Fruit fly (Drosophila melanogaster) whole organism, embryonic: Measurements from ENCODE around the gene Cpr30B.
A peak's percentile ranks its signal among the peaks of the same experiment; 100 is the strongest.

Experiments
- Adf1 ChIP-seq: fragments of 200-800 bp; sonication (Bioruptor generic); IDR thresholded peaks from 2 replicates; pipeline ENCODE4 v1.3.6; 2022; ENCODE audit warnings: missing biosample characterization, missing genetic modification characterization
- CG10366 ChIP-seq: fragments of 200-800 bp; sonication (Bioruptor generic); IDR thresholded peaks from 2 replicates; pipeline ENCODE4 v1.3.6; 2022; ENCODE audit warnings: missing biosample characterization, missing genetic modification characterization
- CG12155 ChIP-seq: fragments of 200-800 bp; sonication (Bioruptor generic); optimal IDR thresholded peaks from 3 replicates; lab custom pipeline; 2016; ENCODE audit warnings: missing biosample characterization, missing genetic modification characterization
- CG14965 ChIP-seq: fragments of 200-800 bp; sonication (Bioruptor generic); optimal IDR thresholded peaks from 2 replicates; lab custom pipeline; 2016; ENCODE audit warnings: missing biosample characterization, missing genetic modification characterization, borderline replicate concordance
- CG16813 ChIP-seq: fragments of 200-800 bp; sonication (Bioruptor generic); IDR thresholded peaks from 3 replicates; pipeline ENCODE4 v1.3.6; 2022; ENCODE audit warnings: missing biosample characterization, missing genetic modification characterization; ENCODE audit not compliant: partially characterized antibody
- CG17568 ChIP-seq: fragments of 200-800 bp; sonication (Bioruptor generic); optimal IDR thresholded peaks from 2 replicates; lab custom pipeline; 2018; ENCODE audit warnings: missing biosample characterization, mild to moderate bottlenecking, missing genetic modification characterization, moderate library complexity
- CG3163 ChIP-seq: fragments of 200-800 bp; sonication (Bioruptor generic); optimal IDR thresholded peaks from 3 replicates; lab custom pipeline; 2016; ENCODE audit warnings: missing biosample characterization, missing genetic modification characterization
- CG3281 ChIP-seq: fragments of 200-800 bp; sonication (Bioruptor generic); optimal IDR thresholded peaks from 3 replicates; lab custom pipeline; 2017; ENCODE audit warnings: missing biosample characterization, mild to moderate bottlenecking, missing genetic modification characterization
- CG34224 ChIP-seq: fragments of 200-800 bp; sonication (Bioruptor generic); IDR thresholded peaks from 3 replicates; pipeline ENCODE4 v1.3.6; 2022; ENCODE audit warnings: missing biosample characterization, missing genetic modification characterization; ENCODE audit not compliant: partially characterized antibody
- CG34376 ChIP-seq: fragments of 200-800 bp; sonication (Bioruptor generic); optimal IDR thresholded peaks from 2 replicates; lab custom pipeline; 2018; ENCODE audit warnings: missing biosample characterization, mild to moderate bottlenecking, missing genetic modification characterization
- CG34422 ChIP-seq: fragments of 200-800 bp; sonication (Bioruptor generic); IDR thresholded peaks from 3 replicates; pipeline ENCODE4 v1.3.6; 2022; ENCODE audit warnings: missing biosample characterization, missing genetic modification characterization
- CG3726 ChIP-seq: fragments of 200-800 bp; sonication (Bioruptor generic); IDR thresholded peaks from 3 replicates; pipeline ENCODE4, ENCODE4 v1.3.6; 2022; ENCODE audit warnings: missing biosample characterization, missing genetic modification characterization
- CG4328 ChIP-seq: fragments of 200-800 bp; sonication (Bioruptor generic); optimal IDR thresholded peaks from 3 replicates; lab custom pipeline; 2017; ENCODE audit warnings: missing biosample characterization, missing genetic modification reagents, missing genetic modification characterization
- CG6854 ChIP-seq: fragments of 200-800 bp; sonication (Bioruptor generic); optimal IDR thresholded peaks from 3 replicates; lab custom pipeline; 2017; ENCODE audit warnings: missing biosample characterization, mild to moderate bottlenecking, missing genetic modification characterization
- CG7372 ChIP-seq: fragments of 200-800 bp; sonication (Bioruptor generic); IDR thresholded peaks from 2 replicates; pipeline ENCODE4 v1.3.6; 2022; ENCODE audit warnings: missing biosample characterization, missing genetic modification characterization
- D19B ChIP-seq: fragments of 200-800 bp; sonication (Bioruptor generic); optimal IDR thresholded peaks from 2 replicates; lab custom pipeline; 2017; ENCODE audit warnings: missing biosample characterization, mild to moderate bottlenecking, missing genetic modification characterization
- ERR ChIP-seq: fragments of 200-800 bp; sonication (Bioruptor generic); optimal IDR thresholded peaks from 2 replicates; lab custom pipeline; 2016; ENCODE audit warnings: missing biosample characterization, missing genetic modification characterization
- Hey ChIP-seq: fragments of 200-800 bp; sonication (Bioruptor generic); optimal IDR thresholded peaks from 3 replicates; lab custom pipeline; 2018; ENCODE audit warnings: missing biosample characterization, mild to moderate bottlenecking, missing genetic modification characterization
- Hmr ChIP-seq: fragments of 200-800 bp; sonication (Bioruptor generic); optimal IDR thresholded peaks from 3 replicates; lab custom pipeline; 2017; ENCODE audit warnings: mild to moderate bottlenecking, missing biosample characterization, missing genetic modification reagents, missing genetic modification characterization
- Hmx ChIP-seq: fragments of 200-800 bp; sonication (Bioruptor generic); optimal IDR thresholded peaks from 2 replicates; lab custom pipeline; 2016; ENCODE audit warnings: missing biosample characterization, missing genetic modification characterization
- Hr78 ChIP-seq, 2 experiments: fragments of 200-800 bp in 1 of 2; fragments of >200 bp in 1 of 2; sonication (Bioruptor generic) in 1 of 2; optimal IDR thresholded peaks; 2 replicates each; lab custom pipeline; 2017 to 2019; ENCODE audit warnings: missing biosample characterization in 2 of 2, missing genetic modification characterization in 2 of 2, mild to moderate bottlenecking in 1 of 2, moderate library complexity in 1 of 2
- Jarid2 ChIP-seq: fragments of 200-800 bp; sonication (Bioruptor generic); optimal IDR thresholded peaks from 3 replicates; lab custom pipeline; 2017; ENCODE audit warnings: mild to moderate bottlenecking, missing biosample characterization, missing genetic modification reagents, missing genetic modification characterization
- Lpt ChIP-seq: fragments of >200 bp; optimal IDR thresholded peaks from 2 replicates; lab custom pipeline; 2018; ENCODE audit warnings: missing biosample characterization, missing genetic modification characterization
- NC2β ChIP-seq: fragments of 200-800 bp; sonication (Bioruptor generic); optimal IDR thresholded peaks from 2 replicates; lab custom pipeline; 2016; ENCODE audit warnings: missing biosample characterization, missing genetic modification characterization
- Nf-YB ChIP-seq: fragments of 200-800 bp; sonication (Bioruptor generic); optimal IDR thresholded peaks from 3 replicates; lab custom pipeline; 2019; ENCODE audit warnings: missing biosample characterization, mild to moderate bottlenecking, missing genetic modification characterization, moderate library complexity
- Pdp1 ChIP-seq, 2 experiments: fragments of 200-800 bp; sonication (Bioruptor generic); optimal IDR thresholded peaks; 3 replicates each; lab custom pipeline; 2016; ENCODE audit warnings: missing biosample characterization in 2 of 2, missing genetic modification characterization in 2 of 2, mild to moderate bottlenecking in 1 of 2, moderate library complexity in 1 of 2
- Rfx ChIP-seq: fragments of 200-800 bp; sonication (Bioruptor generic); IDR thresholded peaks from 2 replicates; pipeline ENCODE4 v1.3.6; 2022; ENCODE audit warnings: missing biosample characterization, missing genetic modification characterization
- Scr ChIP-seq: fragments of 200-800 bp; sonication (Bioruptor generic); IDR thresholded peaks from 2 replicates; pipeline ENCODE4 v1.3.6; 2022; ENCODE audit warnings: missing biosample characterization, missing genetic modification characterization; ENCODE audit not compliant: partially characterized antibody
- Sox100B ChIP-seq: fragments of 200-800 bp; sonication (Bioruptor generic); optimal IDR thresholded peaks from 3 replicates; lab custom pipeline; 2018; ENCODE audit warnings: missing biosample characterization, mild to moderate bottlenecking, missing genetic modification characterization
- Sry-δ ChIP-seq: fragments of 200-800 bp; sonication (Bioruptor generic); optimal IDR thresholded peaks from 2 replicates; lab custom pipeline; 2016; ENCODE audit warnings: missing biosample characterization, missing genetic modification characterization
- cg ChIP-seq: fragments of 200-800 bp; sonication (Bioruptor generic); optimal IDR thresholded peaks from 3 replicates; lab custom pipeline; 2019; ENCODE audit warnings: missing biosample characterization, mild to moderate bottlenecking, missing genetic modification characterization, moderate library complexity
- cwo ChIP-seq: fragments of 200-800 bp; sonication (Bioruptor generic); optimal IDR thresholded peaks from 3 replicates; lab custom pipeline; 2017; ENCODE audit warnings: missing biosample characterization, missing genetic modification characterization, mild to moderate bottlenecking, moderate library complexity, missing genetic modification reagents
- dati ChIP-seq: fragments of 200-800 bp; sonication (Bioruptor generic); IDR thresholded peaks from 2 replicates; pipeline ENCODE4 v1.3.6; 2022; ENCODE audit warnings: missing biosample characterization, missing genetic modification characterization
- disco-r ChIP-seq: fragments of 200-800 bp; sonication (Bioruptor generic); optimal IDR thresholded peaks from 2 replicates; lab custom pipeline; 2016; ENCODE audit warnings: missing biosample characterization, missing genetic modification characterization
- dpn ChIP-seq, 2 experiments: fragments of 200-800 bp; sonication (Bioruptor generic); optimal IDR thresholded peaks; 3 replicates each; lab custom pipeline; 2016; ENCODE audit warnings: missing biosample characterization in 2 of 2, missing genetic modification characterization in 2 of 2
- emc ChIP-seq: fragments of 200-800 bp; sonication (Bioruptor generic); optimal IDR thresholded peaks from 2 replicates; lab custom pipeline; 2016; ENCODE audit warnings: missing biosample characterization, missing genetic modification characterization
- ftz-f1 ChIP-seq: fragments of 200-800 bp; sonication (Bioruptor generic); optimal IDR thresholded peaks from 2 replicates; lab custom pipeline; 2016; ENCODE audit warnings: missing biosample characterization, missing genetic modification characterization
- grau ChIP-seq: fragments of 200-800 bp; optimal IDR thresholded peaks from 3 replicates; lab custom pipeline; 2019; ENCODE audit warnings: missing biosample characterization, mild to moderate bottlenecking, missing genetic modification characterization, moderate library complexity
- hb ChIP-seq: fragments of 200-800 bp; sonication (Bioruptor generic); IDR thresholded peaks from 3 replicates; pipeline ENCODE4 v1.3.6; 2022; ENCODE audit warnings: missing biosample characterization, missing genetic modification characterization; ENCODE audit not compliant: partially characterized antibody
- hbn ChIP-seq: fragments of 200-800 bp; sonication (Bioruptor generic); IDR thresholded peaks from 2 replicates; pipeline ENCODE4 v1.3.6; 2022; ENCODE audit warnings: missing biosample characterization, missing genetic modification characterization; ENCODE audit not compliant: partially characterized antibody
- nerfin-1 ChIP-seq: fragments of 200-800 bp; sonication (Bioruptor generic); optimal IDR thresholded peaks from 3 replicates; lab custom pipeline; 2019; ENCODE audit warnings: missing biosample characterization, mild to moderate bottlenecking, missing genetic modification characterization, moderate library complexity
- oc ChIP-seq: fragments of 200-800 bp; sonication (Bioruptor generic); optimal IDR thresholded peaks from 2 replicates; lab custom pipeline; 2018; ENCODE audit warnings: missing biosample characterization, mild to moderate bottlenecking, missing genetic modification characterization, moderate library complexity
- peb ChIP-seq: fragments of 200-800 bp; sonication (Bioruptor generic); IDR thresholded peaks from 2 replicates; pipeline ENCODE4 v1.3.6; 2022; ENCODE audit warnings: missing biosample characterization, missing genetic modification characterization
- prd ChIP-seq, 3 experiments: fragments of >200 bp in 2 of 3; fragments of 200-800 bp in 1 of 3; sonication (Bioruptor generic) in 1 of 3; optimal IDR thresholded peaks in 2 of 3; IDR thresholded peaks in 1 of 3; 2 replicates in 2 of 3; 3 replicates in 1 of 3; pipeline versions ENCODE4 v1.3.6 to Lab custom; 2017 to 2022; ENCODE audit warnings: missing biosample characterization in 1 of 3, missing genetic modification characterization in 1 of 3
- sens-2 ChIP-seq: fragments of 200-800 bp; sonication (Bioruptor generic); IDR thresholded peaks from 2 replicates; pipeline ENCODE4 v1.3.6; 2022; ENCODE audit warnings: missing biosample characterization, missing genetic modification characterization
- tgo ChIP-seq: fragments of 200-800 bp; sonication (Bioruptor generic); IDR thresholded peaks from 3 replicates; pipeline ENCODE4 v1.3.6; 2022; ENCODE audit warnings: missing biosample characterization, missing genetic modification characterization
- wek ChIP-seq: fragments of 200-800 bp; sonication (Bioruptor generic); optimal IDR thresholded peaks from 3 replicates; lab custom pipeline; 2018; ENCODE audit warnings: missing biosample characterization, mild to moderate bottlenecking, missing genetic modification characterization, moderate library complexity
- wor ChIP-seq: fragments of 200-800 bp; sonication (Bioruptor generic); IDR thresholded peaks from 2 replicates; pipeline ENCODE4 v1.3.6; 2022; ENCODE audit warnings: missing biosample characterization, missing genetic modification characterization

The Cpr30B gene

DNA sequence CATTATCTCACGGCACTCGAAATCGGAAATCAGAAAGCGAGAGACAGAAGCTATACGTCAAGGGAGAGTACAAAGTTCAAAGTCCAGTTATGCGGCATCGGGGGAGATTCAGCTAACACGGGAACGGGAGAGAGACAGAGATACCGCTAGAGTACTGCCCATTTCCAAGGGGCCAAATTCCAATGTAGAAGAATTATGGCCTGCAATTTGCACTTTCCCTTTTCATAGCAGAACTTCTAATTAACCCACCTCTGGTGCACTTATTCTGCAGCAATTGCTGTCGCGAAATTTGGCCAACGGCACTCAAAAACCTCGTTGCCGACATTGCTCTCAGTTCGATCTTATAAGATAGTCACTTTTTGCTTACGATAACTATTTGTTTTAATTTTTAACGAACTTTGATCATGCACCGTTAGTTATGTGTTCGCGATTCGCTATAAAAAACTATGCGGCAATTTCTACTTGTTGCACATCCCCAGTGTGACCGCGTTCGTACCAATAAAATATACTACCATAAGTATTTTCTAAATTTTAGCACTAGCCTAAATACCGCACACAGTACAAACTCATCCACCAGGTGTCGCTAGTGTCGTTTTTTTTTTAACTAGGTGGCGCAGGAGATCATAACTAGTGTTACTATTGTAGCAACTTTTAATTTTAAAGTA is 33.7 kb downstream of the Cpr30B start, which contains the start of gene Mtpalpha (continued):
- TF ChIP-seq NC2β (GFP tag; lab: Kevin White, UChicago) (peak; percentile 23), emc (GFP tag; lab: Kevin White, UChicago) (no peak), CG10366 (GFP tag; lab: Robert Waterston, UW) (peak; percentile 32; the same call in 1 of the 2 replicates), dpn (GFP tag; optimal IDR thresholded peaks at IDR 0.05; lab: Kevin White, UChicago) (peak; percentile 9 to 44), ftz-f1 (GFP tag; lab: Kevin White, UChicago) (no peak), cg (GFP tag; lab: Kevin White, UChicago) (no peak), CG3281 (GFP tag; lab: Kevin White, UChicago) (no peak), oc (tag; lab: Kevin White, UChicago) (no peak), prd (optimal IDR thresholded peaks at IDR 0.05; lab: Kevin White, UChicago) (no peak), prd (GFP tag; IDR thresholded peaks at IDR 0.05; lab: Robert Waterston, UW) (peak; percentile 16; the same call in 1 of the 3 replicates), CG6854 (peak; percentile 35), Lpt (GFP tag; lab: Kevin White, UChicago) (no peak), D19B (GFP tag; lab: Kevin White, UChicago) (no peak), Adf1 (GFP tag; lab: Robert Waterston, UW) (no peak), hbn (GFP tag; lab: Robert Waterston, UW) (no peak), CG34422 (GFP tag; lab: Robert Waterston, UW) (peak; percentile 76), Nf-YB (GFP tag; lab: Kevin White, UChicago) (peak; percentile 31), nerfin-1 (tag; lab: Kevin White, UChicago) (peak; percentile 16), ERR (GFP tag; lab: Kevin White, UChicago) (no peak), sens-2 (GFP tag; lab: Robert Waterston, UW) (no peak), CG34376 (GFP tag; lab: Kevin White, UChicago) (peak; percentile 78), Hmr (peak; percentile 74), Rfx (GFP tag; lab: Robert Waterston, UW) (peak; percentile 76; the same call in 1 of the 2 replicates), wor (GFP tag; lab: Robert Waterston, UW) (no peak), wek (GFP tag; lab: Kevin White, UChicago) (no peak), Hey (tag; lab: Kevin White, UChicago) (no peak), CG16813 (GFP tag; lab: Robert Waterston, UW) (no peak), Scr (no peak), CG4328 (no peak), CG7372 (GFP tag; lab: Robert Waterston, UW) (no peak), CG14965 (GFP tag; lab: Kevin White, UChicago) (no peak), grau (tag; lab: Kevin White, UChicago) (no peak), disco-r (GFP tag; lab: Kevin White, UChicago) (no peak), dati (GFP tag; lab: Robert Waterston, UW) (no peak), CG3726 (GFP tag; lab: Robert Waterston, UW) (no peak), hb (GFP tag; lab: Robert Waterston, UW) (no peak), CG3163 (GFP tag; lab: Kevin White, UChicago) (peak; percentile 1), CG17568 (GFP tag; lab: Kevin White, UChicago) (no peak), CG12155 (peak; percentile 48), Jarid2 (GFP tag; lab: Kevin White, UChicago) (peak; percentile 60), CG34224 (GFP tag; lab: Robert Waterston, UW) (no peak), cwo (GFP tag; lab: Kevin White, UChicago) (no peak), Sry-δ (peak; percentile 43), Hr78 (GFP tag; optimal IDR thresholded peaks at IDR 0.05; lab: Kevin White, UChicago) (peak in 1 of 2 experiments; percentile 36), Sox100B (GFP tag; lab: Kevin White, UChicago) (peak; percentile 8), peb (GFP tag; lab: Robert Waterston, UW) (no peak), Pdp1 (GFP tag; optimal IDR thresholded peaks at IDR 0.05; lab: Kevin White, UChicago) (peak; percentile 32 to 77), tgo (GFP tag; lab: Robert Waterston, UW) (0 out of 3 replicates have a peak, but pooled peaks have one; percentile 17), Hmx (GFP tag; lab: Kevin White, UChicago) (no peak)
